Fruit fly (Drosophila melanogaster): ENCODE data around the gene Bulli.

The Bulli gene

DNA sequence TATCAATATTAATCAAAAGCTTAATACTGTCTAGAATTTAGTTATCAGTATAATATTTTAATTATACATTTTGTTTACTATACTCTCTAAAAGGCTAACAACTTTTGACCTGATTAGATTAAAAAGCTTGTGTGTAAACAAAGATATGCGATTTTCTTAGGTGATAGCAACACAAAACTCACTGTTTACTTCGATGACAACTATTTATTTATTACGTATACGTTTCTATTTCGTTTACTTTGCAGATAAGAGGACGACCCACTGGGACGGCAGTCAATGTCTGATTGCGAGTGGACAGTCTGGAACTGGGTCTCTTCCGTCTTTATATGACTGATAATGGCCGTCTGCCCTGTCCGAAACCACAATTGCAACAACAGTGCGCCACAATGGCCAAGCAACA, 34.3 kb downstream of the Bulli start (continued):
- TF ChIP-seq Eip74EF (GFP tag; optimal IDR thresholded peaks at IDR 0.05): peak in 1 of 2 experiments; percentile 88
- TF ChIP-seq CG8388 (GFP tag; optimal IDR thresholded peaks at IDR 0.05): no peak
- no peak for TF ChIP-seq amos (GFP tag; IDR thresholded peaks at IDR 0.05; ENCODE audit: partially characterized antibody)
- no peak for TF ChIP-seq Scr (GFP tag; IDR thresholded peaks at IDR 0.05; ENCODE audit: partially characterized antibody)
- TF ChIP-seq lilli (GFP tag; optimal IDR thresholded peaks at IDR 0.05): no peak
- TF ChIP-seq CG4360 (GFP tag; IDR thresholded peaks at IDR 0.05): no peak
- no peak for TF ChIP-seq Pdp1 (GFP tag; optimal IDR thresholded peaks at IDR 0.05)
- TF ChIP-seq CG12391 (tag; optimal IDR thresholded peaks at IDR 0.05): no peak
- TF ChIP-seq ase (GFP tag; IDR thresholded peaks at IDR 0.05): no peak
- TF ChIP-seq sens (GFP tag): peak; percentile 10
- TF ChIP-seq CG11504 (tag; optimal IDR thresholded peaks at IDR 0.05): peak; percentile 55
- TF ChIP-seq tap (tag; optimal IDR thresholded peaks at IDR 0.05): peak; percentile 14
- no peak for TF ChIP-seq Mrtf (GFP tag; IDR thresholded peaks at IDR 0.05)
- TF ChIP-seq CG6765 (GFP tag; optimal IDR thresholded peaks at IDR 0.05): no peak
- TF ChIP-seq CG10654 (GFP tag; optimal IDR thresholded peaks at IDR 0.05): peak; percentile 29
- TF ChIP-seq fu2 (GFP tag; optimal IDR thresholded peaks at IDR 0.05): no peak
- TF ChIP-seq eyg (GFP tag; optimal IDR thresholded peaks at IDR 0.05): no peak
- TF ChIP-seq CG11093 (GFP tag; IDR thresholded peaks at IDR 0.05): no peak
- TF ChIP-seq Adf1 (GFP tag; IDR thresholded peaks at IDR 0.05): no peak
- no peak for TF ChIP-seq Optix (GFP tag; IDR thresholded peaks at IDR 0.05)
- TF ChIP-seq Taf1 (GFP tag; IDR thresholded peaks at IDR 0.05): no peak
- TF ChIP-seq pan (optimal IDR thresholded peaks at IDR 0.05): no peak
- TF ChIP-seq pan (GFP tag; optimal IDR thresholded peaks at IDR 0.05 in 1 of 2, IDR thresholded peaks at IDR 0.05 in 1 of 2): no peak
- TF ChIP-seq bsh (GFP tag; optimal IDR thresholded peaks at IDR 0.05): peak in 1 of 2 experiments; percentile 52
- TF ChIP-seq CG1647 (GFP tag; optimal IDR thresholded peaks at IDR 0.05): no peak
- TF ChIP-seq chm (GFP tag; IDR thresholded peaks at IDR 0.05): no peak
- TF ChIP-seq nom (GFP tag; optimal IDR thresholded peaks at IDR 0.05): no peak
- no peak for TF ChIP-seq fd3F (GFP tag; optimal IDR thresholded peaks at IDR 0.05)
- no peak for TF ChIP-seq HmgD (GFP tag; optimal IDR thresholded peaks at IDR 0.05)
- no peak for TF ChIP-seq fd96Cb (tag; optimal IDR thresholded peaks at IDR 0.05)
- no peak for TF ChIP-seq dan (GFP tag; IDR thresholded peaks at IDR 0.05)
- TF ChIP-seq Hand (GFP tag; optimal IDR thresholded peaks at IDR 0.05): no peak
- TF ChIP-seq h (optimal IDR thresholded peaks at IDR 0.05): no peak
- no peak for TF ChIP-seq nmo (GFP tag; optimal IDR thresholded peaks at IDR 0.05)
- no peak for TF ChIP-seq CG13624 (GFP tag; optimal IDR thresholded peaks at IDR 0.05)
- no peak for TF ChIP-seq CG18619 (GFP tag; optimal IDR thresholded peaks at IDR 0.05)
- TF ChIP-seq Dip2 (GFP tag; IDR thresholded peaks at IDR 0.05): no peak
- TF ChIP-seq CG17328 (GFP tag; IDR thresholded peaks at IDR 0.05): no peak
- TF ChIP-seq CG13287 (GFP tag; IDR thresholded peaks at IDR 0.05; ENCODE audit: partially characterized antibody): no peak
- TF ChIP-seq dati (GFP tag; IDR thresholded peaks at IDR 0.05): no peak
- peak; percentile 29 for TF ChIP-seq gsb-n (tag; optimal IDR thresholded peaks at IDR 0.05)
- TF ChIP-seq bab2 (GFP tag; optimal IDR thresholded peaks at IDR 0.05): no peak
- no peak for TF ChIP-seq CG43689 (GFP tag; IDR thresholded peaks at IDR 0.05)
- TF ChIP-seq CG12219 (GFP tag; optimal IDR thresholded peaks at IDR 0.05): no peak
- no peak for TF ChIP-seq CG13123 (GFP tag; optimal IDR thresholded peaks at IDR 0.05)
- TF ChIP-seq CG11696 (GFP tag; IDR thresholded peaks at IDR 0.05): no peak
- no peak for TF ChIP-seq slp2 (GFP tag; optimal IDR thresholded peaks at IDR 0.05)
- TF ChIP-seq jing (GFP tag; optimal IDR thresholded peaks at IDR 0.05): no peak
- TF ChIP-seq CG4820 (GFP tag; optimal IDR thresholded peaks at IDR 0.05): no peak
- no peak for TF ChIP-seq Elba2 (GFP tag; optimal IDR thresholded peaks at IDR 0.05)
- TF ChIP-seq gfzf (GFP tag; optimal IDR thresholded peaks at IDR 0.05): no peak
- no peak for TF ChIP-seq btn (GFP tag; optimal IDR thresholded peaks at IDR 0.05)
- no peak for TF ChIP-seq CG2712 (tag; optimal IDR thresholded peaks at IDR 0.05)

Data from whole organism, embryonic.